Worm (Caenorhabditis elegans): Measurements from ENCODE around the gene aldo-2.

DNA sequence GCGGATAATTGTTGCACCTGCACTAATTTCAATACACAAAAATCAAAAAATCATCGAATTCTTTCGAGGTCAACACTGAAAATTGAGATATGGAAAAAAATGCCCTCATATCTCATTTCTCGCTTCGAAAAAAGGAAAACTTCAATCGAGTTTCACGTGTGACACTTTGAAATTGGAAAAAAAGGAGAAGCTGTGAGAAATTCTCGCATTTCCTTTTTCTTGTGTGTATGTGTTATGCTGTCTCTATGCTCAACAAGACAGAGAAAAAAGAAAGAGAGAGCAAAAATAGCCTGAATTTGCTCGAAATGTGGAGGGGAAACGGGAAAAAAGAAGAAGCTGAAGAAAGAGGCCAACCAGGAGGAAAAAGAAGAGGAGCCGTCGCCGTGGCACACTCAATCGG lies 30.0 kb downstream of the aldo-2 start:
- TF ChIP-seq him-1 (tag; optimal IDR thresholded peaks at IDR 0.05) = no peak
- no peak for TF ChIP-seq W03F9.2 (tag; optimal IDR thresholded peaks at IDR 0.05)
- TF ChIP-seq dao-5 (tag; optimal IDR thresholded peaks at IDR 0.05) = no peak

Data from whole organism, L4/young adult.